Worm (Caenorhabditis elegans) whole organism, mixed stage, embryonic: ENCODE data around the gene nhr-136.

Experiments
- ceh-39 ChIP-seq: fragments of 150-350 bp; optimal IDR thresholded peaks from 2 replicates; lab custom pipeline; 2014; ENCODE audit warnings: missing biosample characterization, missing genetic modification characterization
- drap-1 ChIP-seq: fragments of 200-800 bp; sonication (Bioruptor generic); optimal IDR thresholded peaks from 3 replicates; lab custom pipeline; 2018; ENCODE audit warnings: mild to moderate bottlenecking, missing genetic modification characterization, missing compliant biosample characterization
- elt-3 ChIP-seq: fragments of 150-350 bp; optimal IDR thresholded peaks from 2 replicates; lab custom pipeline; 2014; ENCODE audit warnings: missing biosample characterization, missing genetic modification characterization
- ham-2 ChIP-seq: fragments of 200-800 bp; sonication (Bioruptor generic); optimal IDR thresholded peaks from 2 replicates; lab custom pipeline; 2018; ENCODE audit warnings: mild to moderate bottlenecking, missing genetic modification characterization, missing compliant biosample characterization
- hlh-1 ChIP-seq: fragments of 150-350 bp; optimal IDR thresholded peaks from 2 replicates; lab custom pipeline; 2014; ENCODE audit warnings: missing biosample characterization, missing genetic modification reagents, missing genetic modification characterization
- lin-13 ChIP-seq: fragments of 150-350 bp; optimal IDR thresholded peaks from 2 replicates; lab custom pipeline; 2014; ENCODE audit warnings: missing biosample characterization, missing genetic modification characterization
- lin-32 ChIP-seq: fragments of 200-800 bp; sonication (Bioruptor generic); optimal IDR thresholded peaks from 2 replicates; lab custom pipeline; 2018; ENCODE audit warnings: mild to moderate bottlenecking, missing genetic modification characterization, missing compliant biosample characterization
- mls-2 ChIP-seq: sonication (generic microtip); optimal IDR thresholded peaks from 2 replicates; lab custom pipeline; 2016; ENCODE audit warnings: mild to moderate bottlenecking, missing genetic modification characterization, moderate library complexity, missing compliant biosample characterization
- nhr-12 ChIP-seq: fragments of 150-350 bp; optimal IDR thresholded peaks from 2 replicates; lab custom pipeline; 2014; ENCODE audit warnings: missing biosample characterization, missing genetic modification characterization
- nhr-76 ChIP-seq: sonication (generic microtip); optimal IDR thresholded peaks from 2 replicates; lab custom pipeline; 2017; ENCODE audit warnings: missing biosample characterization, missing genetic modification characterization
- pha-4 ChIP-seq: fragments of 150-350 bp; optimal IDR thresholded peaks from 2 replicates; lab custom pipeline; 2018; ENCODE audit warnings: missing biosample characterization, missing genetic modification reagents, missing genetic modification characterization
- sptf-1 ChIP-seq: sonication (generic microtip); optimal IDR thresholded peaks from 2 replicates; lab custom pipeline; 2017; ENCODE audit warnings: mild to moderate bottlenecking, missing genetic modification characterization, moderate library complexity, missing compliant biosample characterization
- unc-62 ChIP-seq: fragments of 150-350 bp; optimal IDR thresholded peaks from 2 replicates; lab custom pipeline; 2014; ENCODE audit warnings: missing biosample characterization, missing genetic modification reagents, missing genetic modification characterization
- zip-8 ChIP-seq: fragments of 150-350 bp; optimal IDR thresholded peaks from 2 replicates; lab custom pipeline; 2014; ENCODE audit warnings: missing biosample characterization, missing genetic modification characterization

Gene nhr-136

DNA sequence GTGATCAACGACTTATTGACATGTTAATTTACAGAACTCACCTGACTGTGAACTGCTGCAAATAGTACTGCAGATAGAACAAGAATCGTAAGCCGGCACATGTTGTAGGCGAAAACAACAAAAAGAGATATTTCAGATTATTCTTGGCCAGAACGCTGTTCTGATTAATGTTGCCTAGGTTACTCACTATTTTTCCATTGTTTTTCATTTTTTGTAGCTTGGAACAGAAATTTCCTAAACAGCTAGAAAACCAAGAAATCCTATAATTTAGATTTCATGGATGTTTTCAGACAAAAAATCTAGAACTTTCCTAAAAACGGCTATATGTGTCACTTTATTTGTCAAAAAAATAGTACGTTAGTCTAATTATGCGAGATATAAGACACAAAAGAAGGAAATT, 47.6 kb downstream of the nhr-136 start, which contains the start of gene C27A7.9:
C27A7.9 (minus strand) TSS at position 101 of the 400 bp plus-strand sequence.
- TF ChIP-seq ham-2 (GFP tag; lab: Kevin White, UChicago) (no peak), sptf-1 (tag; lab: Kevin White, UChicago) (no peak), lin-13 (tag; lab: Kevin White, UChicago) (no peak), zip-8 (tag; lab: Kevin White, UChicago) (no peak), pha-4 (tag; lab: Kevin White, UChicago) (no peak), unc-62 (GFP tag; lab: Kevin White, UChicago) (no peak), nhr-12 (no peak), nhr-76 (no peak), ceh-39 (tag; lab: Kevin White, UChicago) (no peak), mls-2 (tag; lab: Kevin White, UChicago) (no peak), elt-3 (tag; lab: Kevin White, UChicago) (no peak), hlh-1 (tag; lab: Kevin White, UChicago) (no peak)
- TF ChIP-seq, all 35 proteins: peak for 0

DNA sequence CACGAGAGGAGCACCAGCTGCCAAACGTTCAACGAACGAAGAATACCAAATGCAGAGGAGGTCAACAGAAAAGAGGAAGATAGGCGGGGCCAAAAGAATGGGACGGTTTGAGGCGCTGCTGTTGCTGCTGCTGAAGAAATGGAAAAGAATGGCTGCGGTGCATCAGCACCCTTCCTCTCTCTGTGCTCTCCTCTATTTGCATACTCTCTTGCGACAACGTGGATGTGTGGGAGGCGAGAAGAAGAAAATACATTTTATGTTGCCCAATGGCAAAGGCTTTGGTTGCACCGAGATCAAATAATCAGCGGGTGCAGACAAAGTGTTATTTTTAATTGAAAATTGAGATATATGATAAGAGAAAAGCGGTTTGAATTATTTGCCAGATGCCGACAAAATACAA, 51.4 kb downstream of the nhr-136 start:
- TF ChIP-seq ceh-39 (tag; lab: Kevin White, UChicago) = no peak
- no peak for TF ChIP-seq drap-1 (GFP tag; lab: Kevin White, UChicago)
- no peak for TF ChIP-seq lin-32 (GFP tag; lab: Kevin White, UChicago)
